Fruit fly (Drosophila melanogaster) whole organism, embryonic: Measurements from ENCODE around the gene Zw.

Source experiments
- ATbp ChIP-seq: fragments of 200-800 bp; sonication (Bioruptor generic); optimal IDR thresholded peaks from 2 replicates; lab custom pipeline; 2017; ENCODE audit warnings: missing biosample characterization, mild to moderate bottlenecking, missing genetic modification characterization, missing genetic modification reagents
- Aef1 ChIP-seq: fragments of 200-800 bp; sonication (Bioruptor generic); IDR thresholded peaks from 3 replicates; pipeline ENCODE4 v1.3.6; 2022; ENCODE audit warnings: missing biosample characterization, missing genetic modification characterization
- B-H2 ChIP-seq: fragments of 200-800 bp; sonication (Bioruptor generic); optimal IDR thresholded peaks from 2 replicates; lab custom pipeline; 2018; ENCODE audit warnings: missing biosample characterization, mild to moderate bottlenecking, missing genetic modification characterization
- Bdp1 ChIP-seq: fragments of 200-800 bp; sonication (Bioruptor generic); optimal IDR thresholded peaks from 3 replicates; lab custom pipeline; 2016; ENCODE audit warnings: missing biosample characterization, missing genetic modification characterization
- Bgb ChIP-seq: fragments of 200-800 bp; sonication (Bioruptor generic); IDR thresholded peaks from 2 replicates; pipeline ENCODE4 v1.3.6; 2022; ENCODE audit warnings: missing biosample characterization, missing genetic modification characterization; ENCODE audit not compliant: partially characterized antibody
- CG11504 ChIP-seq: fragments of 200-800 bp; sonication (Bioruptor generic); optimal IDR thresholded peaks from 3 replicates; lab custom pipeline; 2019; ENCODE audit warnings: missing biosample characterization, mild to moderate bottlenecking, missing genetic modification characterization, moderate library complexity
- CG11696 ChIP-seq: fragments of 200-800 bp; sonication (Bioruptor generic); IDR thresholded peaks from 2 replicates; pipeline ENCODE4 v1.3.6; 2022; ENCODE audit warnings: missing biosample characterization, missing genetic modification characterization
- CG13123 ChIP-seq: fragments of 200-800 bp; sonication (Bioruptor generic); optimal IDR thresholded peaks from 2 replicates; lab custom pipeline; 2016; ENCODE audit warnings: missing biosample characterization, missing genetic modification characterization
- CG14667 ChIP-seq: fragments of 200-800 bp; sonication (Bioruptor generic); IDR thresholded peaks from 2 replicates; pipeline ENCODE4 v1.3.6; 2022; ENCODE audit warnings: missing biosample characterization, missing genetic modification characterization
- CG14710 ChIP-seq: fragments of 200-800 bp; sonication (Bioruptor generic); optimal IDR thresholded peaks from 3 replicates; lab custom pipeline; 2019; ENCODE audit warnings: missing biosample characterization, mild to moderate bottlenecking, missing genetic modification characterization, moderate library complexity
- CG15696 ChIP-seq: fragments of 200-800 bp; sonication (Bioruptor generic); optimal IDR thresholded peaks from 2 replicates; lab custom pipeline; 2019; ENCODE audit warnings: missing biosample characterization, mild to moderate bottlenecking, missing genetic modification characterization, moderate library complexity
- CG2116 ChIP-seq: fragments of 200-800 bp; sonication (Bioruptor generic); optimal IDR thresholded peaks from 3 replicates; lab custom pipeline; 2018; ENCODE audit warnings: missing biosample characterization, mild to moderate bottlenecking, missing genetic modification characterization
- CG2678 ChIP-seq: fragments of 200-800 bp; sonication (Bioruptor generic); optimal IDR thresholded peaks from 3 replicates; lab custom pipeline; 2019; ENCODE audit warnings: missing biosample characterization, mild to moderate bottlenecking, missing genetic modification characterization, moderate library complexity
- CG3726 ChIP-seq: fragments of 200-800 bp; sonication (Bioruptor generic); IDR thresholded peaks from 3 replicates; pipeline ENCODE4, ENCODE4 v1.3.6; 2022; ENCODE audit warnings: missing biosample characterization, missing genetic modification characterization
- CG4360 ChIP-seq: fragments of 200-800 bp; sonication (Bioruptor generic); IDR thresholded peaks from 2 replicates; pipeline ENCODE4 v1.3.6; 2022; ENCODE audit warnings: missing biosample characterization, missing genetic modification characterization
- CG6683 ChIP-seq: fragments of 200-800 bp; sonication (Bioruptor generic); optimal IDR thresholded peaks from 2 replicates; lab custom pipeline; 2017; ENCODE audit warnings: missing biosample characterization, mild to moderate bottlenecking, missing genetic modification characterization, missing genetic modification reagents
- CG6791 ChIP-seq: fragments of 200-800 bp; sonication (Bioruptor generic); IDR thresholded peaks from 3 replicates; pipeline ENCODE4 v1.3.6; 2022; ENCODE audit warnings: missing biosample characterization, missing genetic modification characterization; ENCODE audit not compliant: partially characterized antibody
- CG7987 ChIP-seq: fragments of 200-800 bp; sonication (Bioruptor generic); optimal IDR thresholded peaks from 2 replicates; lab custom pipeline; 2018; ENCODE audit warnings: missing biosample characterization, mild to moderate bottlenecking, missing genetic modification characterization, moderate library complexity
- CG9817 ChIP-seq: fragments of 200-800 bp; sonication (Bioruptor generic); optimal IDR thresholded peaks from 2 replicates; lab custom pipeline; 2018; ENCODE audit warnings: missing biosample characterization, mild to moderate bottlenecking, missing genetic modification characterization, moderate library complexity
- Dad ChIP-seq: fragments of 200-800 bp; sonication (Bioruptor generic); optimal IDR thresholded peaks from 3 replicates; lab custom pipeline; 2016; ENCODE audit warnings: missing biosample characterization, missing genetic modification characterization
- Dref ChIP-seq: fragments of 200-800 bp; sonication (Bioruptor generic); IDR thresholded peaks from 2 replicates; pipeline ENCODE4 v1.3.6; 2022; ENCODE audit warnings: missing biosample characterization, missing genetic modification characterization
- E2f2 ChIP-seq: fragments of 200-800 bp; sonication (Bioruptor generic); IDR thresholded peaks from 2 replicates; pipeline ENCODE4 v1.3.6; 2022; ENCODE audit warnings: missing biosample characterization, missing genetic modification characterization
- Fer1 ChIP-seq: fragments of 200-800 bp; sonication (Bioruptor generic); optimal IDR thresholded peaks from 2 replicates; lab custom pipeline; 2017; ENCODE audit warnings: missing biosample characterization, mild to moderate bottlenecking, missing genetic modification characterization
- Fer2 ChIP-seq: fragments of 200-800 bp; sonication (Bioruptor generic); optimal IDR thresholded peaks from 2 replicates; lab custom pipeline; 2018; ENCODE audit warnings: missing biosample characterization, mild to moderate bottlenecking, missing genetic modification characterization, moderate library complexity
- Lhr ChIP-seq: fragments of 200-800 bp; sonication (Bioruptor generic); optimal IDR thresholded peaks from 3 replicates; lab custom pipeline; 2017; ENCODE audit warnings: mild to moderate bottlenecking, missing biosample characterization, missing genetic modification reagents, missing genetic modification characterization
- MBD-R2 ChIP-seq: fragments of 200-800 bp; sonication (Bioruptor generic); IDR thresholded peaks from 2 replicates; pipeline ENCODE4 v1.3.6; 2022; ENCODE audit warnings: missing biosample characterization, missing genetic modification characterization
- MESR4 ChIP-seq: fragments of 200-800 bp; sonication (Bioruptor generic); optimal IDR thresholded peaks from 2 replicates; lab custom pipeline; 2018; ENCODE audit warnings: missing biosample characterization, mild to moderate bottlenecking, missing genetic modification characterization, moderate library complexity
- Mad ChIP-seq: fragments of 200-800 bp; sonication (Bioruptor generic); optimal IDR thresholded peaks from 2 replicates; lab custom pipeline; 2016; ENCODE audit warnings: missing biosample characterization, missing genetic modification characterization
- Myb ChIP-seq: fragments of 200-800 bp; sonication (Bioruptor generic); optimal IDR thresholded peaks from 2 replicates; lab custom pipeline; 2016; ENCODE audit warnings: missing biosample characterization, missing genetic modification characterization
- Nf-YC ChIP-seq: fragments of 200-800 bp; optimal IDR thresholded peaks from 3 replicates; lab custom pipeline; 2019; ENCODE audit warnings: missing biosample characterization, mild to moderate bottlenecking, missing genetic modification characterization, moderate library complexity
- Rx ChIP-seq: fragments of 200-800 bp; sonication (Bioruptor generic); IDR thresholded peaks from 2 replicates; pipeline ENCODE4 v1.3.6; 2022; ENCODE audit warnings: missing biosample characterization, missing genetic modification characterization
- al ChIP-seq: fragments of 200-800 bp; sonication (Bioruptor generic); IDR thresholded peaks from 2 replicates; pipeline ENCODE4 v1.3.6; 2022; ENCODE audit warnings: missing biosample characterization, missing genetic modification characterization
- br ChIP-seq: fragments of >200 bp; optimal IDR thresholded peaks from 2 replicates; lab custom pipeline; 2017
- chif ChIP-seq, 2 experiments: fragments of 200-800 bp; sonication (Bioruptor generic); optimal IDR thresholded peaks; 3 replicates each; lab custom pipeline; 2016; ENCODE audit warnings: missing biosample characterization in 2 of 2, missing genetic modification characterization in 2 of 2
- chn ChIP-seq: fragments of 200-800 bp; sonication (Bioruptor generic); optimal IDR thresholded peaks from 2 replicates; lab custom pipeline; 2016; ENCODE audit warnings: missing biosample characterization, missing genetic modification characterization
- ci ChIP-seq: fragments of 200-800 bp; sonication (Bioruptor generic); IDR thresholded peaks from 3 replicates; pipeline ENCODE4 v1.3.6; 2022; ENCODE audit warnings: missing biosample characterization, missing genetic modification characterization
- ems ChIP-seq: fragments of 200-800 bp; sonication (Bioruptor generic); optimal IDR thresholded peaks from 3 replicates; lab custom pipeline; 2016; ENCODE audit warnings: missing biosample characterization, missing genetic modification characterization
- fd102C ChIP-seq: fragments of 200-800 bp; sonication (Bioruptor generic); optimal IDR thresholded peaks from 2 replicates; lab custom pipeline; 2018; ENCODE audit warnings: missing biosample characterization, mild to moderate bottlenecking, missing genetic modification characterization, moderate library complexity
- ftz-f1 ChIP-seq: fragments of 200-800 bp; sonication (Bioruptor generic); optimal IDR thresholded peaks from 2 replicates; lab custom pipeline; 2016; ENCODE audit warnings: missing biosample characterization, missing genetic modification characterization
- gce ChIP-seq: fragments of 200-800 bp; sonication (Bioruptor generic); IDR thresholded peaks from 3 replicates; pipeline ENCODE4 v1.3.6; 2022; ENCODE audit warnings: missing biosample characterization, missing genetic modification characterization
- gcm ChIP-seq: fragments of 200-800 bp; sonication (Bioruptor generic); optimal IDR thresholded peaks from 2 replicates; lab custom pipeline; 2019; ENCODE audit warnings: missing biosample characterization, mild to moderate bottlenecking, missing genetic modification characterization, moderate library complexity
- mam ChIP-seq: fragments of 200-800 bp; sonication (Bioruptor generic); optimal IDR thresholded peaks from 3 replicates; lab custom pipeline; 2016; ENCODE audit warnings: missing biosample characterization, missing genetic modification characterization
- psq ChIP-seq: fragments of 200-800 bp; sonication (Bioruptor generic); optimal IDR thresholded peaks from 2 replicates; lab custom pipeline; 2017; ENCODE audit warnings: missing biosample characterization, missing genetic modification characterization
- repo ChIP-seq: fragments of 200-800 bp; sonication (Bioruptor generic); optimal IDR thresholded peaks from 2 replicates; lab custom pipeline; 2016; ENCODE audit warnings: missing biosample characterization, missing genetic modification characterization
- ro ChIP-seq: fragments of 200-800 bp; sonication (Bioruptor generic); IDR thresholded peaks from 2 replicates; pipeline ENCODE4 v1.3.6; 2022; ENCODE audit warnings: missing biosample characterization, missing genetic modification characterization
- schlank ChIP-seq: fragments of 200-800 bp; sonication (Bioruptor generic); optimal IDR thresholded peaks from 2 replicates; lab custom pipeline; 2018; ENCODE audit warnings: missing biosample characterization, mild to moderate bottlenecking, missing genetic modification characterization
- slou ChIP-seq: fragments of 200-800 bp; sonication (Bioruptor generic); optimal IDR thresholded peaks from 3 replicates; lab custom pipeline; 2016; ENCODE audit warnings: missing biosample characterization, missing genetic modification characterization
- tll ChIP-seq, 2 experiments: fragments of 200-800 bp in 1 of 2; fragments of >200 bp in 1 of 2; sonication (Bioruptor generic) in 1 of 2; optimal IDR thresholded peaks; 2 replicates each; lab custom pipeline; 2017 to 2019; ENCODE audit warnings: missing biosample characterization in 2 of 2, missing genetic modification characterization in 2 of 2, mild to moderate bottlenecking in 1 of 2, moderate library complexity in 1 of 2
- twi ChIP-seq: fragments of 200-800 bp; optimal IDR thresholded peaks from 2 replicates; lab custom pipeline; 2019; ENCODE audit warnings: missing biosample characterization, mild to moderate bottlenecking, missing genetic modification characterization, moderate library complexity
- vfl ChIP-seq: fragments of 200-800 bp; sonication (Bioruptor generic); optimal IDR thresholded peaks from 2 replicates; lab custom pipeline; 2016; ENCODE audit warnings: missing biosample characterization, missing genetic modification characterization

Gene Zw

DNA sequence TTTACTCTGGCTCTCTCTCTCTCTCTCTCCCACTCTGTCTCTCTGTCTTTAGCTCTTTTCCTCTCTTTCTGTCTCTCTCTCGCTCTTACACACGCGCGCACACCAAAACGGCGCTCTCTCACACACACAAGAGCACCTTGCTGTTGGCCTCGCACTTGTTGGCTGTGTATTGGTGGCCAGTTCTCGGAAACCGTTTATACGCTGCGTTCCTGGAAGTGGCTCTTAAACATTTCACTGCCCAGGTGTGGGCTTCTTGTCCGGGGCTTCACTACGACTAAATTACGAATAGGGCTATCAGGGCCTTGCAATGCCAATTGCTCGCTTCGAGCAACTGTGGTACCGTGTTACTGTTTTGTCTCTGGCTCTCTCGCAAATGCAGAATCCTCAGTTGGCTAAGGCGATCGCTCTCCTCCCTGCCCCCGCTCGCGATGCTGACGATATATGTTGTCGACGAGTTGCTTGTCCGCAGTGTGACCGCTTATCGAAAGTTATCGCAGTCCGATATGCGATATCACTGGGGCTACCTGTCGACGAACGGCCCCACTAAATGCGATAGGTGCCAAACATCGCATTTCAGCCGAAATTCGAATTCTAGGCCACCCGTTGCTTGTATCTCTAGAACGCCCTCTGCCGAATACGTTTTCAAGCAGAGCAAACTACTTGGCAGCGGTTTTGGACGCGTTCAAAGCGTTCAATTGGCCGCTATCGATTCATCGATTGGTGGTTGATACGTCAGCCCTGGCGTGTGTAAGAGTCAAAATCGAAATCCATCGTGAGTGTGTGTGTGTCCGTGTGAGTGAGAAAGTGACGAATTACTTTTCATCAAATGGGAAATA, 16.2 kb downstream of the Zw start, which contains the start of the genes dome and Ubqn (continued):
- TF ChIP-seq mam = no peak
- TF ChIP-seq ATbp = no peak
- TF ChIP-seq Bdp1 = no peak
- TF ChIP-seq CG3726 (GFP tag; lab: Robert Waterston, UW) = no peak
- TF ChIP-seq Bgb (GFP tag; lab: Robert Waterston, UW) = peak; percentile 88
- TF ChIP-seq Dad (GFP tag; lab: Kevin White, UChicago) = no peak
- TF ChIP-seq CG14667 (GFP tag; lab: Robert Waterston, UW) = no peak
- no peak for TF ChIP-seq fd102C
- TF ChIP-seq twi (tag; lab: Kevin White, UChicago) = no peak
- TF ChIP-seq CG13123 = no peak
- TF ChIP-seq chn = no peak
- peak; percentile 93 to 94 for TF ChIP-seq tll (GFP tag; optimal IDR thresholded peaks at IDR 0.05; lab: Kevin White, UChicago)
- TF ChIP-seq CG14710 (tag; lab: Kevin White, UChicago) = peak; percentile 76
- no peak for TF ChIP-seq Fer2 (tag; lab: Kevin White, UChicago)
- no peak for TF ChIP-seq ro (GFP tag; lab: Robert Waterston, UW)
- no peak for TF ChIP-seq ems (GFP tag; lab: Kevin White, UChicago)
- TF ChIP-seq Myb (GFP tag; lab: Kevin White, UChicago) = peak; percentile 68
- TF ChIP-seq gcm (GFP tag; lab: Kevin White, UChicago) = no peak
- TF ChIP-seq Fer1 (GFP tag; lab: Kevin White, UChicago) = peak; percentile 48
- TF ChIP-seq CG9817 (tag; lab: Kevin White, UChicago) = no peak
- no peak for TF ChIP-seq CG7987 (GFP tag; lab: Kevin White, UChicago)
- TF ChIP-seq B-H2 (GFP tag; lab: Kevin White, UChicago) = no peak
- peak; percentile 24; the same call in 1 of the 2 replicates for TF ChIP-seq MBD-R2 (GFP tag; lab: Robert Waterston, UW)
- no peak for TF ChIP-seq chif (GFP tag; optimal IDR thresholded peaks at IDR 0.05; lab: Kevin White, UChicago)
- no peak for TF ChIP-seq CG6683
- no peak for TF ChIP-seq CG11504 (tag; lab: Kevin White, UChicago)
- TF ChIP-seq Mad (GFP tag; lab: Kevin White, UChicago) = no peak
- TF ChIP-seq CG11696 (GFP tag; lab: Robert Waterston, UW) = no peak
- TF ChIP-seq CG2116 = peak; percentile 93
- peak; percentile 39 for TF ChIP-seq Lhr (GFP tag; lab: Kevin White, UChicago)
- no peak for TF ChIP-seq psq (GFP tag; lab: Kevin White, UChicago)
- no peak for TF ChIP-seq repo
- no peak for TF ChIP-seq br
- peak; percentile 74 for TF ChIP-seq MESR4 (GFP tag; lab: Kevin White, UChicago)
- TF ChIP-seq slou = no peak
- TF ChIP-seq CG2678 (tag; lab: Kevin White, UChicago) = no peak
- TF ChIP-seq schlank = no peak
- 0 out of 3 replicates have a peak, but pooled peaks have one; percentile 9 for TF ChIP-seq gce (GFP tag; lab: Robert Waterston, UW)
- TF ChIP-seq Rx = no peak
- TF ChIP-seq CG4360 (GFP tag; lab: Robert Waterston, UW) = no peak
- TF ChIP-seq ftz-f1 (GFP tag; lab: Kevin White, UChicago) = peak; percentile 86
- no peak for TF ChIP-seq CG15696
- TF ChIP-seq CG6791 (GFP tag; lab: Robert Waterston, UW) = peak; percentile 85
- TF ChIP-seq al (GFP tag; lab: Robert Waterston, UW) = no peak
- peak; percentile 39 for TF ChIP-seq E2f2 (GFP tag; lab: Robert Waterston, UW)
- no peak for TF ChIP-seq ci (GFP tag; lab: Robert Waterston, UW)
- no peak for TF ChIP-seq Aef1 (GFP tag; lab: Robert Waterston, UW)
- TF ChIP-seq vfl (GFP tag; lab: Kevin White, UChicago) = no peak
- peak; percentile 53 for TF ChIP-seq Nf-YC (tag; lab: Kevin White, UChicago)
- TF ChIP-seq Dref (GFP tag; lab: Robert Waterston, UW) = peak; percentile 86
